Fruit fly (Drosophila melanogaster) whole organism, embryonic: ENCODE measurements around the gene RhoGAP93B.

Experiments
- BtbVII ChIP-seq: fragments of 200-800 bp; sonication (Bioruptor generic); optimal IDR thresholded peaks from 3 replicates; lab custom pipeline; 2017; ENCODE audit warnings: missing biosample characterization, mild to moderate bottlenecking, missing genetic modification characterization
- CG10321 ChIP-seq: fragments of 200-800 bp; sonication (Bioruptor generic); IDR thresholded peaks from 2 replicates; pipeline ENCODE4 v1.3.6; 2022; ENCODE audit warnings: missing biosample characterization, missing genetic modification characterization
- CG10543 ChIP-seq: fragments of 200-800 bp; sonication (Bioruptor generic); optimal IDR thresholded peaks from 3 replicates; lab custom pipeline; 2017; ENCODE audit warnings: missing biosample characterization, mild to moderate bottlenecking, missing genetic modification characterization, moderate library complexity
- CG11560 ChIP-seq: fragments of 200-800 bp; sonication (Bioruptor generic); IDR thresholded peaks from 3 replicates; pipeline ENCODE4 v1.3.6; 2022; ENCODE audit warnings: missing biosample characterization, missing genetic modification characterization
- CG12155 ChIP-seq: fragments of 200-800 bp; sonication (Bioruptor generic); optimal IDR thresholded peaks from 3 replicates; lab custom pipeline; 2016; ENCODE audit warnings: missing biosample characterization, missing genetic modification characterization
- CG14014 ChIP-seq: fragments of 200-800 bp; sonication (Bioruptor generic); IDR thresholded peaks from 2 replicates; pipeline ENCODE4 v1.3.6; 2022; ENCODE audit warnings: missing biosample characterization, missing genetic modification characterization
- CG15269 ChIP-seq: fragments of 200-800 bp; sonication (Bioruptor generic); optimal IDR thresholded peaks from 2 replicates; lab custom pipeline; 2018; ENCODE audit warnings: missing biosample characterization, mild to moderate bottlenecking, missing genetic modification characterization, moderate library complexity
- CG17328 ChIP-seq: fragments of 200-800 bp; sonication (Bioruptor generic); IDR thresholded peaks from 2 replicates; pipeline ENCODE4 v1.3.6; 2022; ENCODE audit warnings: missing biosample characterization, missing genetic modification characterization
- CG31365 ChIP-seq: fragments of 200-800 bp; sonication (Bioruptor generic); optimal IDR thresholded peaks from 2 replicates; lab custom pipeline; 2018; ENCODE audit warnings: missing biosample characterization, mild to moderate bottlenecking, missing genetic modification characterization
- CG3163 ChIP-seq: fragments of 200-800 bp; sonication (Bioruptor generic); optimal IDR thresholded peaks from 3 replicates; lab custom pipeline; 2016; ENCODE audit warnings: missing biosample characterization, missing genetic modification characterization
- CG33213 ChIP-seq: fragments of 200-800 bp; sonication (Bioruptor generic); optimal IDR thresholded peaks from 3 replicates; lab custom pipeline; 2016; ENCODE audit warnings: missing biosample characterization, missing genetic modification characterization
- CG4328 ChIP-seq: fragments of 200-800 bp; sonication (Bioruptor generic); optimal IDR thresholded peaks from 3 replicates; lab custom pipeline; 2017; ENCODE audit warnings: missing biosample characterization, missing genetic modification reagents, missing genetic modification characterization
- CG4360 ChIP-seq: fragments of 200-800 bp; sonication (Bioruptor generic); IDR thresholded peaks from 2 replicates; pipeline ENCODE4 v1.3.6; 2022; ENCODE audit warnings: missing biosample characterization, missing genetic modification characterization
- CG5953 ChIP-seq: fragments of 200-800 bp; sonication (Bioruptor generic); IDR thresholded peaks from 2 replicates; pipeline ENCODE4 v1.3.6; 2022; ENCODE audit warnings: missing biosample characterization, missing genetic modification characterization
- CG6765 ChIP-seq: fragments of 200-800 bp; sonication (Bioruptor generic); optimal IDR thresholded peaks from 3 replicates; lab custom pipeline; 2017; ENCODE audit warnings: missing biosample characterization, mild to moderate bottlenecking, missing genetic modification characterization
- CG7839 ChIP-seq: fragments of 200-800 bp; sonication (Bioruptor generic); optimal IDR thresholded peaks from 3 replicates; lab custom pipeline; 2018; ENCODE audit warnings: missing biosample characterization, mild to moderate bottlenecking, missing genetic modification characterization, moderate library complexity
- CG7928 ChIP-seq: fragments of 200-800 bp; sonication (Bioruptor generic); optimal IDR thresholded peaks from 2 replicates; lab custom pipeline; 2017; ENCODE audit warnings: missing biosample characterization, mild to moderate bottlenecking, missing genetic modification characterization
- CG8388 ChIP-seq: fragments of 200-800 bp; sonication (Bioruptor generic); optimal IDR thresholded peaks from 2 replicates; lab custom pipeline; 2019; ENCODE audit warnings: missing biosample characterization, mild to moderate bottlenecking, missing genetic modification characterization, moderate library complexity
- CkIIα-i1 ChIP-seq: fragments of 200-800 bp; sonication (Bioruptor generic); IDR thresholded peaks from 2 replicates; pipeline ENCODE4 v1.3.6; 2022; ENCODE audit warnings: missing biosample characterization, missing genetic modification characterization
- D19B ChIP-seq: fragments of 200-800 bp; sonication (Bioruptor generic); optimal IDR thresholded peaks from 2 replicates; lab custom pipeline; 2017; ENCODE audit warnings: missing biosample characterization, mild to moderate bottlenecking, missing genetic modification characterization
- Dad ChIP-seq: fragments of 200-800 bp; sonication (Bioruptor generic); optimal IDR thresholded peaks from 3 replicates; lab custom pipeline; 2016; ENCODE audit warnings: missing biosample characterization, missing genetic modification characterization
- Dbx ChIP-seq: fragments of 200-800 bp; sonication (Bioruptor generic); IDR thresholded peaks from 3 replicates; pipeline ENCODE4 v1.3.6; 2022; ENCODE audit warnings: missing biosample characterization, missing genetic modification characterization
- Elba2 ChIP-seq: fragments of 200-800 bp; sonication (Bioruptor generic); optimal IDR thresholded peaks from 3 replicates; lab custom pipeline; 2016; ENCODE audit warnings: missing biosample characterization, missing genetic modification characterization
- Fer1 ChIP-seq: fragments of 200-800 bp; sonication (Bioruptor generic); optimal IDR thresholded peaks from 2 replicates; lab custom pipeline; 2017; ENCODE audit warnings: missing biosample characterization, mild to moderate bottlenecking, missing genetic modification characterization
- Fer3 ChIP-seq: fragments of 200-800 bp; sonication (Bioruptor generic); optimal IDR thresholded peaks from 2 replicates; lab custom pipeline; 2018; ENCODE audit warnings: missing biosample characterization, mild to moderate bottlenecking, missing genetic modification characterization, moderate library complexity
- Hmr ChIP-seq: fragments of 200-800 bp; sonication (Bioruptor generic); optimal IDR thresholded peaks from 3 replicates; lab custom pipeline; 2017; ENCODE audit warnings: mild to moderate bottlenecking, missing biosample characterization, missing genetic modification reagents, missing genetic modification characterization
- Lim3 ChIP-seq: fragments of 200-800 bp; sonication (Bioruptor generic); IDR thresholded peaks from 2 replicates; pipeline ENCODE4 v1.3.6; 2022; ENCODE audit warnings: missing biosample characterization, missing genetic modification characterization
- MTF-1 ChIP-seq: fragments of 200-800 bp; sonication (Bioruptor generic); optimal IDR thresholded peaks from 2 replicates; lab custom pipeline; 2018; ENCODE audit warnings: missing biosample characterization, mild to moderate bottlenecking, missing genetic modification characterization, borderline replicate concordance
- Max ChIP-seq: fragments of 200-800 bp; sonication (Bioruptor generic); optimal IDR thresholded peaks from 2 replicates; lab custom pipeline; 2016; ENCODE audit warnings: missing biosample characterization, mild to moderate bottlenecking, missing genetic modification characterization
- NFAT ChIP-seq: fragments of 200-800 bp; sonication (Bioruptor generic); IDR thresholded peaks from 2 replicates; pipeline ENCODE4 v1.3.6; 2022; ENCODE audit warnings: missing biosample characterization, missing genetic modification characterization
- Rx ChIP-seq: fragments of 200-800 bp; sonication (Bioruptor generic); IDR thresholded peaks from 2 replicates; pipeline ENCODE4 v1.3.6; 2022; ENCODE audit warnings: missing biosample characterization, missing genetic modification characterization
- Trl ChIP-seq, 3 experiments: fragments of >200 bp in 2 of 3; fragments of 200-800 bp in 1 of 3; sonication (Bioruptor generic) in 1 of 3; optimal IDR thresholded peaks; 2 replicates in 1 of 3; 3 replicates in 2 of 3; lab custom pipeline; 2016 to 2017; ENCODE audit warnings: missing biosample characterization in 1 of 3, missing genetic modification characterization in 1 of 3
- ato ChIP-seq: fragments of 200-800 bp; sonication (Bioruptor generic); IDR thresholded peaks from 2 replicates; pipeline ENCODE4 v1.3.6; 2022; ENCODE audit warnings: missing biosample characterization, missing genetic modification characterization; ENCODE audit not compliant: partially characterized antibody
- dpn ChIP-seq, 2 experiments: fragments of 200-800 bp; sonication (Bioruptor generic); optimal IDR thresholded peaks; 3 replicates each; lab custom pipeline; 2016; ENCODE audit warnings: missing biosample characterization in 2 of 2, missing genetic modification characterization in 2 of 2
- fd102C ChIP-seq: fragments of 200-800 bp; sonication (Bioruptor generic); optimal IDR thresholded peaks from 2 replicates; lab custom pipeline; 2018; ENCODE audit warnings: missing biosample characterization, mild to moderate bottlenecking, missing genetic modification characterization, moderate library complexity
- her ChIP-seq: fragments of 200-800 bp; sonication (Bioruptor generic); optimal IDR thresholded peaks from 2 replicates; lab custom pipeline; 2016; ENCODE audit warnings: missing biosample characterization, missing genetic modification characterization
- hkb ChIP-seq, 2 experiments: fragments of 200-800 bp in 1 of 2; fragments of >200 bp in 1 of 2; sonication (Bioruptor generic) in 1 of 2; IDR thresholded peaks in 1 of 2; optimal IDR thresholded peaks in 1 of 2; 2 replicates each; pipeline versions ENCODE4 v1.3.6 to Lab custom; 2017 to 2022; ENCODE audit warnings: missing biosample characterization in 1 of 2, missing genetic modification characterization in 1 of 2
- kah ChIP-seq: fragments of 200-800 bp; sonication (Bioruptor generic); optimal IDR thresholded peaks from 2 replicates; lab custom pipeline; 2018; ENCODE audit warnings: missing biosample characterization, mild to moderate bottlenecking, missing genetic modification characterization
- klu ChIP-seq: fragments of 200-800 bp; sonication (Bioruptor generic); IDR thresholded peaks from 2 replicates; pipeline ENCODE4 v1.3.6; 2022; ENCODE audit warnings: missing biosample characterization, missing genetic modification characterization
- nerfin-2 ChIP-seq: fragments of 200-800 bp; sonication (Bioruptor generic); IDR thresholded peaks from 2 replicates; pipeline ENCODE4 v1.3.6; 2022; ENCODE audit warnings: missing biosample characterization, missing genetic modification characterization; ENCODE audit not compliant: partially characterized antibody
- nom ChIP-seq: fragments of 200-800 bp; sonication (Bioruptor generic); optimal IDR thresholded peaks from 2 replicates; lab custom pipeline; 2017; ENCODE audit warnings: missing biosample characterization, missing genetic modification characterization, mild to moderate bottlenecking, moderate library complexity, missing genetic modification reagents
- oc ChIP-seq: fragments of 200-800 bp; sonication (Bioruptor generic); optimal IDR thresholded peaks from 2 replicates; lab custom pipeline; 2018; ENCODE audit warnings: missing biosample characterization, mild to moderate bottlenecking, missing genetic modification characterization, moderate library complexity
- pnt ChIP-seq: fragments of 200-800 bp; sonication (Bioruptor generic); optimal IDR thresholded peaks from 3 replicates; lab custom pipeline; 2016; ENCODE audit warnings: missing biosample characterization, missing genetic modification characterization
- pum ChIP-seq: fragments of 200-800 bp; sonication (Bioruptor generic); optimal IDR thresholded peaks from 2 replicates; lab custom pipeline; 2016; ENCODE audit warnings: missing biosample characterization, missing genetic modification characterization
- schlank ChIP-seq: fragments of 200-800 bp; sonication (Bioruptor generic); optimal IDR thresholded peaks from 2 replicates; lab custom pipeline; 2018; ENCODE audit warnings: missing biosample characterization, mild to moderate bottlenecking, missing genetic modification characterization
- sens ChIP-seq: fragments of 200-800 bp; sonication (Bioruptor generic); peaks from one replicate; lab custom pipeline; 2016; ENCODE audit warnings: missing biosample characterization, missing genetic modification characterization
- slbo ChIP-seq: fragments of 200-800 bp; sonication (Bioruptor generic); IDR thresholded peaks from 2 replicates; pipeline ENCODE4 v1.3.6; 2022; ENCODE audit warnings: missing biosample characterization, missing genetic modification characterization
- sug ChIP-seq: fragments of 200-800 bp; optimal IDR thresholded peaks from 2 replicates; lab custom pipeline; 2019; ENCODE audit warnings: missing biosample characterization, mild to moderate bottlenecking, missing genetic modification characterization, moderate library complexity
- zfh1 ChIP-seq: fragments of 200-800 bp; sonication (Bioruptor generic); IDR thresholded peaks from 3 replicates; pipeline ENCODE4 v1.3.6; 2022; ENCODE audit warnings: missing biosample characterization, missing genetic modification characterization

RhoGAP93B gene

DNA sequence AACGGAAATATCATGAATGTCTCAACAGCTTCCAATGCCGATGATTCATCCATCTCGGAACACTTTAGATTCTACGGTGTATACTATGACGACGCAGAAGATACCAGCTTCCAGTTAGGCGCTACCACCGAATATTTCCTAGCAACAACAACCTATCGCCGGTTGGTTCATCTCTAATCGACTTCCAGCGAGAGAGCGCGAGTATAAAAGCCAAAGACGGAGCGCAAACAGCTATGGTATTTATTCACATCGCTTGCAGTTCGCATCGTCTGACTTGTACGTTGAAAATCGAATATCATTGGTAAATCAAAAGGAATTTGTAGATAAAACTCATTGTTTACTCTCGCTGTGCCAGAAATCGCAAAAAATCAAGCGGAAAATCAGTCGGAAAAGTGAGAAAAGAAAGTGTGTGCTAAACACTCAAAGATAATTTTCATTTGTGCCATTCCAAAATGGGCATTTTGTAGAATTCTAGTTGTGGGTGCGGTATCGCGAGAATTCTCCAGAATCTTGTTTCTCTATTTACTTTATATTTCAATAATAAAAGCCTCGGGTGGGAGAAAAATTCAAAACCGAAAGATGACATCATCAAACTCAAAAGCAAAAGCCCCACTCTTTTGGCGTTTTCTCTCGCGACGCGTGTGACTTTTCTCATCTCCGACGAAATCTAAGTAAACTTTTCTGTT lies 32.5 kb downstream of the RhoGAP93B start, which contains the start of gene AnxB9 (continued):
- peak; percentile 57 for TF ChIP-seq Fer3 (tag; lab: Kevin White, UChicago)
- TF ChIP-seq Hmr (GFP tag; lab: Kevin White, UChicago), result peak; percentile 30
- peak; percentile 55 for TF ChIP-seq CG31365 (tag; lab: Kevin White, UChicago)
- TF ChIP-seq Dbx (GFP tag; lab: Robert Waterston, UW), result peak; percentile 56; the same call in 2 of the 3 replicates
- no peak for TF ChIP-seq klu (GFP tag; lab: Robert Waterston, UW)
- TF ChIP-seq CG15269 (tag; lab: Kevin White, UChicago), result peak; percentile 51
- TF ChIP-seq sens (GFP tag; lab: Kevin White, UChicago), result peak; percentile 84
- TF ChIP-seq CG7928, result no peak
- no peak for TF ChIP-seq Rx (GFP tag; lab: Robert Waterston, UW)
- TF ChIP-seq Dad (GFP tag; lab: Kevin White, UChicago), result peak; percentile 8
- no peak for TF ChIP-seq Elba2 (GFP tag; lab: Kevin White, UChicago)
- TF ChIP-seq CG14014 (GFP tag; lab: Robert Waterston, UW), result peak; percentile 39; the same call in 1 of the 2 replicates
- TF ChIP-seq CG10321 (GFP tag; lab: Robert Waterston, UW), result no peak
- peak; percentile 56 for TF ChIP-seq her (GFP tag; lab: Kevin White, UChicago)
- peak; percentile 39 for TF ChIP-seq ato (GFP tag; lab: Robert Waterston, UW)
- no peak for TF ChIP-seq kah
- TF ChIP-seq zfh1 (GFP tag; lab: Robert Waterston, UW), result peak; percentile 47; the same call in 2 of the 3 replicates
- TF ChIP-seq Fer1 (GFP tag; lab: Kevin White, UChicago), result peak; percentile 57
- TF ChIP-seq slbo (GFP tag; lab: Robert Waterston, UW), result peak; percentile 43
- peak; percentile 51 for TF ChIP-seq sug (tag; lab: Kevin White, UChicago)
- TF ChIP-seq CG7839 (tag; lab: Kevin White, UChicago), result peak; percentile 15
- peak; percentile 39 for TF ChIP-seq schlank (tag; lab: Kevin White, UChicago)
- TF ChIP-seq fd102C, result no peak
- TF ChIP-seq CG8388, result no peak
- TF ChIP-seq dpn (GFP tag; optimal IDR thresholded peaks at IDR 0.05; lab: Kevin White, UChicago), result peak; percentile 23 to 53
- peak; percentile 81 for TF ChIP-seq nom (GFP tag; lab: Kevin White, UChicago)
- TF ChIP-seq CG3163, result peak; percentile 43
- TF ChIP-seq CG17328 (GFP tag; lab: Robert Waterston, UW), result peak; percentile 29; the same call in 1 of the 2 replicates
- TF ChIP-seq oc, result peak; percentile 13
- no peak for TF ChIP-seq CkIIα-i1 (GFP tag; lab: Robert Waterston, UW)
- TF ChIP-seq pum (GFP tag; lab: Kevin White, UChicago), result no peak
- TF ChIP-seq BtbVII (GFP tag; lab: Kevin White, UChicago), result peak; percentile 39
- TF ChIP-seq CG12155 (GFP tag; lab: Kevin White, UChicago), result peak; percentile 46
- peak; percentile 56; the same call in 1 of the 2 replicates for TF ChIP-seq NFAT
- TF ChIP-seq CG6765 (GFP tag; lab: Kevin White, UChicago), result peak; percentile 65
- peak; percentile 45 to 72 for TF ChIP-seq Trl (optimal IDR thresholded peaks at IDR 0.05; lab: Kevin White, UChicago)
- peak; percentile 70 for TF ChIP-seq Trl (GFP tag; optimal IDR thresholded peaks at IDR 0.05; lab: Kevin White, UChicago)
- TF ChIP-seq CG10543 (GFP tag; lab: Kevin White, UChicago), result peak; percentile 70
- TF ChIP-seq D19B (GFP tag; lab: Kevin White, UChicago), result no peak
- no peak for TF ChIP-seq CG11560 (tag; lab: Robert Waterston, UW)
- TF ChIP-seq pnt (GFP tag; lab: Kevin White, UChicago), result no peak
- peak; percentile 82 for TF ChIP-seq CG4360 (GFP tag; lab: Robert Waterston, UW)
- TF ChIP-seq MTF-1 (GFP tag; lab: Kevin White, UChicago), result peak; percentile 71
- peak; percentile 18 for TF ChIP-seq Max (GFP tag; lab: Kevin White, UChicago)
- TF ChIP-seq CG33213 (GFP tag; lab: Kevin White, UChicago), result peak; percentile 56
- no peak for TF ChIP-seq nerfin-2 (GFP tag; lab: Robert Waterston, UW)
- TF ChIP-seq Lim3 (GFP tag; lab: Robert Waterston, UW), result no peak
- no peak for TF ChIP-seq hkb (optimal IDR thresholded peaks at IDR 0.05; lab: Kevin White, UChicago)
- TF ChIP-seq hkb (GFP tag; IDR thresholded peaks at IDR 0.05; lab: Robert Waterston, UW), result peak; percentile 67
- no peak for TF ChIP-seq CG5953 (GFP tag; lab: Robert Waterston, UW)
- peak; percentile 22 for TF ChIP-seq CG4328
